Worm (Caenorhabditis elegans): ENCODE data around the gene K09A9.8.

DNA sequence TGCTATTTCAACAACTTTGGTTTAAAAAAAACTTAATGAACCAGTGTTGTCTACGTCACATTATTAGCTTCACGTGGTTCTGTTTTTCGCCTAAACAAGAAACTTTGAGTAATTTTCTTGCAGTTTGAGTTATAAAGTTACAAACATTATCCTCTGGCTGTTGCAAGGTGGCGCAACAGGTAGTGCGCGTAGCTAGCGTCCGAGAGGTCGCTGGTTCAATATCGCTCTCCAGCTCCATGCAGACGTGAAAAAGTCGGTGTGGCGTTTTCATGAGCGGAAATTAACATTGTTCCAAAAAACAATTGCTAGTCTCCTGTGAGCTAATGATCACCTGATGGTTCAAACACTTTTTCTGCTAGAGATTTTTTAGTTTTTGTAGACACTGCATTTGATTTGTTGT is 22.3 kb upstream of the K09A9.8 start:
- no peak for TF ChIP-seq lin-13 (GFP tag; optimal IDR thresholded peaks at IDR 0.05)
- TF ChIP-seq nhr-23 (tag; optimal IDR thresholded peaks at IDR 0.05): no peak
- no peak for TF ChIP-seq unc-62 (GFP tag; optimal IDR thresholded peaks at IDR 0.05)
- TF ChIP-seq alr-1 (tag; optimal IDR thresholded peaks at IDR 0.05): no peak
- no peak for TF ChIP-seq egl-27 (tag; optimal IDR thresholded peaks at IDR 0.05)
- TF ChIP-seq nhr-77 (tag; optimal IDR thresholded peaks at IDR 0.05): no peak
- no peak for TF ChIP-seq nhr-11 (tag; optimal IDR thresholded peaks at IDR 0.05)
- no peak for TF ChIP-seq ama-1 (optimal IDR thresholded peaks at IDR 0.05)
- no peak for TF ChIP-seq ztf-11 (tag; optimal IDR thresholded peaks at IDR 0.05)
- no peak for TF ChIP-seq lin-39 (tag; optimal IDR thresholded peaks at IDR 0.05)
- no peak for TF ChIP-seq elt-1 (tag; optimal IDR thresholded peaks at IDR 0.05)

All from whole organism, L2 larva.